Fruit fly (Drosophila melanogaster) S2 (cell line): ENCODE measurements around the gene Send2.

Experiments
- CG8478 ChIP-seq: fragments of >200 bp; optimal IDR thresholded peaks from 2 replicates; lab custom pipeline; 2018
- CTCF ChIP-seq, 2 experiments: fragments of >200 bp; optimal IDR thresholded peaks; 2 replicates each; lab custom pipeline; 2018

dm6 chr2L:14369933-14370776 lies 23.7 kb upstream of the Send2 start:
- no peak for TF ChIP-seq CG8478 (lab: Kevin White, UChicago)
- TF ChIP-seq CTCF (optimal IDR thresholded peaks at IDR 0.05; lab: Kevin White, UChicago) = no peak
